Fruit fly (Drosophila melanogaster): ENCODE data around the gene Grip.

Gene Grip

dm6 chrX:5968094-5968723 is 2.1 kb downstream of the Grip start (continued):
- TF ChIP-seq ind (GFP tag; optimal IDR thresholded peaks at IDR 0.05): peak; percentile 9
- peak; percentile 38 for TF ChIP-seq Antp (GFP tag; optimal IDR thresholded peaks at IDR 0.05)
- TF ChIP-seq Hsf (GFP tag; optimal IDR thresholded peaks at IDR 0.05): peak; percentile 10
- no peak for TF ChIP-seq Dip3 (GFP tag; optimal IDR thresholded peaks at IDR 0.05)
- TF ChIP-seq NC2α (GFP tag; optimal IDR thresholded peaks at IDR 0.05): no peak
- TF ChIP-seq CG17361 (GFP tag; IDR thresholded peaks at IDR 0.05): peak; percentile 40; the same call in 1 of the 3 replicates
- TF ChIP-seq fd96Cb (tag; optimal IDR thresholded peaks at IDR 0.05): peak; percentile 49
- no peak for TF ChIP-seq eyg (GFP tag; optimal IDR thresholded peaks at IDR 0.05)
- TF ChIP-seq Doc2 (GFP tag; IDR thresholded peaks at IDR 0.05): 0 out of 2 replicates have a peak, but pooled peaks have one; percentile 15
- 0 out of 2 replicates have a peak, but pooled peaks have one; percentile 15 for TF ChIP-seq HLH3B (GFP tag; IDR thresholded peaks at IDR 0.05)
- TF ChIP-seq onecut (GFP tag; IDR thresholded peaks at IDR 0.05): peak; percentile 24; the same call in 1 of the 2 replicates
- no peak for TF ChIP-seq CG9876 (GFP tag; optimal IDR thresholded peaks at IDR 0.05)
- peak; percentile 53 for TF ChIP-seq dmrt11E (tag; optimal IDR thresholded peaks at IDR 0.05)
- no peak for TF ChIP-seq Nf-YB (GFP tag; optimal IDR thresholded peaks at IDR 0.05)
- TF ChIP-seq CG3726 (GFP tag; IDR thresholded peaks at IDR 0.05): no peak
- no peak for TF ChIP-seq CG4282 (GFP tag; optimal IDR thresholded peaks at IDR 0.05)
- no peak for TF ChIP-seq CG15011 (GFP tag; optimal IDR thresholded peaks at IDR 0.05)
- TF ChIP-seq Dbx (GFP tag; IDR thresholded peaks at IDR 0.05): no peak
- no peak for TF ChIP-seq MESR4 (GFP tag; optimal IDR thresholded peaks at IDR 0.05)
- TF ChIP-seq dan (GFP tag; IDR thresholded peaks at IDR 0.05): no peak
- no peak for TF ChIP-seq knrl (GFP tag; IDR thresholded peaks at IDR 0.05; ENCODE audit: partially characterized antibody)
- TF ChIP-seq btn (GFP tag; optimal IDR thresholded peaks at IDR 0.05): no peak
- TF ChIP-seq NC2β (GFP tag; optimal IDR thresholded peaks at IDR 0.05): peak; percentile 16
- no peak for TF ChIP-seq CG17568 (GFP tag; optimal IDR thresholded peaks at IDR 0.05)
- TF ChIP-seq crp (GFP tag; optimal IDR thresholded peaks at IDR 0.05): no peak
- peak; percentile 38; the same call in 1 of the 2 replicates for TF ChIP-seq esg (GFP tag; conservative IDR thresholded peaks at IDR 0.05)
- TF ChIP-seq phol (tag; optimal IDR thresholded peaks at IDR 0.05): peak; percentile 43
- peak; percentile 20 for TF ChIP-seq ewg (GFP tag; optimal IDR thresholded peaks at IDR 0.05)
- peak; percentile 14; the same call in 1 of the 3 replicates for TF ChIP-seq CG14050 (GFP tag; IDR thresholded peaks at IDR 0.05)
- peak; percentile 21 for TF ChIP-seq CG15696 (tag; optimal IDR thresholded peaks at IDR 0.05)
- no peak for TF ChIP-seq CG33213 (GFP tag; optimal IDR thresholded peaks at IDR 0.05)
- no peak for TF ChIP-seq yki (optimal IDR thresholded peaks at IDR 0.05)
- TF ChIP-seq Awh (GFP tag; IDR thresholded peaks at IDR 0.05): peak; percentile 42; the same call in 1 of the 2 replicates
- 0 out of 2 replicates have a peak, but pooled peaks have one; percentile 31 for TF ChIP-seq CG4730 (GFP tag; IDR thresholded peaks at IDR 0.05)
- peak; percentile 46; the same call in 1 of the 3 replicates for TF ChIP-seq ken (GFP tag; IDR thresholded peaks at IDR 0.05)
- no peak for TF ChIP-seq da (GFP tag; optimal IDR thresholded peaks at IDR 0.05)
- no peak for TF ChIP-seq CG11093 (GFP tag; IDR thresholded peaks at IDR 0.05)
- TF ChIP-seq bab2 (GFP tag; optimal IDR thresholded peaks at IDR 0.05): peak; percentile 31
- TF ChIP-seq BEAF-32 (GFP tag; optimal IDR thresholded peaks at IDR 0.05): no peak
- TF ChIP-seq grau (tag; optimal IDR thresholded peaks at IDR 0.05): peak; percentile 18
- no peak for TF ChIP-seq gce (GFP tag; IDR thresholded peaks at IDR 0.05)
- TF ChIP-seq tll (GFP tag; optimal IDR thresholded peaks at IDR 0.05): no peak
- TF ChIP-seq CG5180 (GFP tag; optimal IDR thresholded peaks at IDR 0.05): no peak
- no peak for TF ChIP-seq Scr (GFP tag; IDR thresholded peaks at IDR 0.05; ENCODE audit: partially characterized antibody)
- TF ChIP-seq nerfin-1 (tag; optimal IDR thresholded peaks at IDR 0.05): no peak
- TF ChIP-seq CG13775 (GFP tag; optimal IDR thresholded peaks at IDR 0.05): peak; percentile 4
- peak; percentile 47 for TF ChIP-seq crol (GFP tag; IDR thresholded peaks at IDR 0.05)
- no peak for TF ChIP-seq tap (tag; optimal IDR thresholded peaks at IDR 0.05)
- TF ChIP-seq ttk (GFP tag; IDR thresholded peaks at IDR 0.05): peak; percentile 43; the same call in 1 of the 2 replicates
- TF ChIP-seq Oli (tag; optimal IDR thresholded peaks at IDR 0.05): peak; percentile 50
